Worm (Caenorhabditis elegans): Measurements from ENCODE around the gene F37B12.3.
A peak's percentile ranks its signal among the peaks of the same experiment; 100 is the strongest.

The F37B12.3 gene

DNA sequence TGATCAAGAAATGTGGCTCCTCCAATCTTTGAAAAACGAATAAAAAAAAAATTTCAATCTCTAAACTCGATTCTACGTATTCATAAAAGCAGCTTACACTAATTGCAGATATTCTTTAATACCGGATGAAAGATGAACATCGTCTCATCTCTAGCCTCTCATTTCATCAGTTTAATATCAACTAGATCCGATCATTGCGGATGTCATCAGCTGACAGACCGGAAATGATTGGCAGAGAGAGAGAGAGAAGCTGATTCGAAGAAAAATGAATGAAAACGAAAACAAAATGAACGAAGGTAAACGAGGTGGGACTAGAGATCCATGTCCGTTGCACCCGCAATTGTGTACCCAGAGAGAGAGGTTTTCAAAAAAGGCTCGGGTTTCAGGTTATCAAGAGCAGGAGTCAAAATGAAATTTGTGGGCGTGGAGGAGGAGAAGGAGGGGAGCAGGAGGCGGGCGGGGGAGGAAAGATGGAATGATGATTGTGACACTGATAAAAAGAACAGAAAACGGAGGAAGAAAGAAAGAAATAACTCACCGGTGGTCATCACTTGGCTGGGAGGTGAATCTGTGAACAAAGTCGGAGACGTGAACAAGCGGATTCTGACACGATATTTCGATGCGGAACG is 26.2 kb downstream of the F37B12.3 start:
- TF ChIP-seq ama-1 (optimal IDR thresholded peaks at IDR 0.05): no peak
- TF ChIP-seq ceh-19 (GFP tag; optimal IDR thresholded peaks at IDR 0.05): peak; percentile 17
- no peak for TF ChIP-seq pha-4 (tag; optimal IDR thresholded peaks at IDR 0.05)
- no peak for TF ChIP-seq ceh-31 (tag; optimal IDR thresholded peaks at IDR 0.05)
- TF ChIP-seq che-1 (tag; optimal IDR thresholded peaks at IDR 0.05): no peak
- no peak for TF ChIP-seq ceh-22 (tag; optimal IDR thresholded peaks at IDR 0.05)
- TF ChIP-seq ceh-18 (tag; optimal IDR thresholded peaks at IDR 0.05): peak; percentile 1
- TF ChIP-seq pax-1 (tag; optimal IDR thresholded peaks at IDR 0.05): no peak
- no peak for TF ChIP-seq unc-86 (tag; optimal IDR thresholded peaks at IDR 0.05)
- TF ChIP-seq gmeb-2 (tag; optimal IDR thresholded peaks at IDR 0.05): no peak

DNA sequence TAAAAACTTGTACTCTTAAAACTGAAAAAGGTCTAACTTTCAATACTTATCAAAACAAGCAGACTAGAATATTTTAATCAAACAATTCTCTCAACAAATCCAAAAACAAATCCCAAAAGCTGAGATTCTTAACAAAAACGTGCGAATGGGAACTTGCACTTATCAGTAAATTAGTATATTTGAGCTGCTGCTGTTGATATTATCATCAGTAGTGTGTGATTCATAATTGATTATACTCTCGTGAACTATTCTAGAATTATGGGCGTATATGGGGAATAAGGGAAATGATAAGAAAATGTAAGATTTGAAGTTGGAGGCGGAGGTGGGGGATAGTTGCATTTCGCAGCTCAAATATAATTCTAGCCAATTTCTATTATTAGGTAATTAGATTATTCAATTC is 27.0 kb downstream of the F37B12.3 start:
- TF ChIP-seq fkh-6 (tag; optimal IDR thresholded peaks at IDR 0.05) (no peak), ttx-3 (tag; optimal IDR thresholded peaks at IDR 0.05) (no peak), ahr-1 (tag; optimal IDR thresholded peaks at IDR 0.05) (no peak), unc-3 (GFP tag; conservative IDR thresholded peaks at IDR 0.05) (no peak), unc-3 (tag; optimal IDR thresholded peaks at IDR 0.05) (no peak), nfya-1 (tag; optimal IDR thresholded peaks at IDR 0.05) (no peak), ceh-6 (GFP tag; optimal IDR thresholded peaks at IDR 0.05) (no peak), sdc-2 (tag; optimal IDR thresholded peaks at IDR 0.05) (no peak)

DNA sequence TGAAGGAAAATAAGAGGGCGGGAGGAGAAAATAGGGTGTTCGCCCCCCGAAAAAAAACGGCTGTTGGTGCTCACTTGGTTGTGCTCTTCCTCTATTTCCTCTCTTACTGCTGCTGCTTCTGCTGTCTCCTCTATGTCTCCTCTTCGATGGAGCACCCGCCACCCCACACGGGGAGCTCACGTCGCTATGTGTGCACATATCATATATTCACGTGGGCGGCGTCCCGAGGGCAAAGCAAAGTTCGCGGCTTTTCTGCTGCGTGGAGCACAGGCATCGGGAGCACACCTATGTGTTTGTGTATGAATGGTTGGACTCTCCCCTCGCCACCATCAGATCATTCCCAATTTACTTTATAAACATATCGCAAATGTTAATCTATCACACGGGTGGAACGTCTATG is 27.9 kb downstream of the F37B12.3 start:
- TF ChIP-seq mec-3 (tag; optimal IDR thresholded peaks at IDR 0.05; ENCODE audit: borderline replicate concordance) (peak; percentile 64), ceh-2 (tag; optimal IDR thresholded peaks at IDR 0.05) (no peak), ceh-18 (tag; optimal IDR thresholded peaks at IDR 0.05) (peak; percentile 42), elt-4 (tag; optimal IDR thresholded peaks at IDR 0.05) (peak; percentile 23), sdc-2 (tag; optimal IDR thresholded peaks at IDR 0.05) (peak; percentile 39), ceh-34 (tag; optimal IDR thresholded peaks at IDR 0.05) (peak; percentile 61), hlh-30 (tag; optimal IDR thresholded peaks at IDR 0.05; ENCODE audit: insufficient read depth) (peak; percentile 65), ama-1 (optimal IDR thresholded peaks at IDR 0.05) (no peak), nhr-11 (tag; optimal IDR thresholded peaks at IDR 0.05) (no peak), ceh-31 (tag; optimal IDR thresholded peaks at IDR 0.05) (peak; percentile 9), ceh-48 (tag; optimal IDR thresholded peaks at IDR 0.05) (no peak), ref-2 (tag; optimal IDR thresholded peaks at IDR 0.05) (peak; percentile 14)

DNA sequence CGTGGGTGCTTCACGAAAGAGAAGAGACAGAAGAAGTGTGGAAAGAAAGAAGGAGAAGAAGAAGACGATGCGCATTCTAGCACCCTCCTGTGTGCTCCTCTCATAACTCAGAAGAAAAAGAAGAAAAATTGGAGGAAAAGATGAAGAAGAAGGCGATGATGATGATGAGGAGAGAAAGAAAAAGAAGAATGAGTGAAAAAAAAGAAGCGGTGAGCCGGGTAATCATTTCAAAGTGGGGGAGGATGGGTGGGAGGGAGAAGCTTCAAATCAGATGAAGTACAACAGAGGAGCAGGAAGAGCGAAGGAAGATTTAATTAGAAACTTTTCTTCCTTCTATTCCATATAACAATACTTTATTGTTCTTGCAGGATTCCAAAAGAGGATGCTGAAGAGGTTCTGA is 30.5 kb downstream of the F37B12.3 start:
- peak; percentile 17 for TF ChIP-seq ceh-31 (tag; optimal IDR thresholded peaks at IDR 0.05)
- no peak for TF ChIP-seq C38D4.7 (GFP tag; optimal IDR thresholded peaks at IDR 0.05)
- peak; percentile 15 for TF ChIP-seq ceh-19 (GFP tag; optimal IDR thresholded peaks at IDR 0.05)
- no peak for TF ChIP-seq F13H6.1 (tag; optimal IDR thresholded peaks at IDR 0.05)
- TF ChIP-seq K09A11.1 (tag; optimal IDR thresholded peaks at IDR 0.05; ENCODE audit: insufficient read depth): no peak
- TF ChIP-seq che-1 (tag; optimal IDR thresholded peaks at IDR 0.05): no peak
- TF ChIP-seq ceh-45 (GFP tag; IDR thresholded peaks at IDR 0.05): no peak
- no peak for TF ChIP-seq dve-1 (tag; optimal IDR thresholded peaks at IDR 0.05)
- TF ChIP-seq unc-42 (tag; optimal IDR thresholded peaks at IDR 0.05): peak; percentile 82
- no peak for TF ChIP-seq ceh-18 (tag; optimal IDR thresholded peaks at IDR 0.05)

DNA sequence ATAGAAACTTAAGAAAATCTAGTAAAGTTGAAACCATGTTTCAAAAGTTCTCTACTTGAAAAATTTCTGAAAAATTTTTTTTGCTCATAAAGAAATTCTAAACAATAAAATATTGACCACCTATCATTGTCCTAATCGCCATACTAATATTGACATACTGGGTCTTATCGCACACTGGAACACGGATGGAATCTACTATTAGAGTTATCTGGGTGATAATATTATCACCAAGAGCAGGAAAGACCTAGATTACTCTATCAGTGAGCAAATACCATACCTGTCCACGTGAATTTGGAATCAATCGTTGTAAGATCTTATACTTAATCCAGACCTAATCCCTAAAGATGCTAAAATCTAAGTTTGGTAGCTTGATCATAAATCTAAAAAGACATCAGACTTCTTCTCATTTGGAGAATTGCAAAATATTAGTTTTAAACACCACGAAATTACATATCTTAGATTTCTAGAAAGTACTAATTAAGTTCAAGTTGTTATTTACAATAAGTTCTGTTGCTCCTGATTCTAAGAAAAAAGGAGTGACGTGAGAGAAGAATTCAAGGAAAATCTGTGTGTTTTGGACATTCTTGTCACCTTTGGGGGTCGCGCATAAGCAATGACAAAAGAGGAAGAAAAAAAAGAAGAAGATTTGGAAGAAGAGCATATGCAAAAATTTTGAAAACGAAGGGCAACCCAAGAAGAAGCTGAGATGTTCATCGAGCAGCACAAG is 31.1 kb downstream of the F37B12.3 start:
- no peak for TF ChIP-seq elt-4 (tag; optimal IDR thresholded peaks at IDR 0.05)
- peak; percentile 15 for TF ChIP-seq dve-1 (tag; optimal IDR thresholded peaks at IDR 0.05)
- TF ChIP-seq elt-2 (tag; optimal IDR thresholded peaks at IDR 0.05): peak; percentile 98
